Worm (Caenorhabditis elegans) whole organism, early embryonic: ENCODE results near the gene srg-10.

Experiments used
- B0310.2 ChIP-seq: sonication (generic microtip); optimal IDR thresholded peaks from 2 replicates; lab custom pipeline; 2016; ENCODE audit warnings: mild to moderate bottlenecking, missing genetic modification characterization, missing compliant biosample characterization
- F13C5.2 ChIP-seq: sonication (generic microtip); optimal IDR thresholded peaks from 2 replicates; lab custom pipeline; 2017; ENCODE audit warnings: mild to moderate bottlenecking, missing genetic modification characterization, inconsistent platforms, missing compliant biosample characterization
- aly-1 ChIP-seq: sonication (generic microtip); optimal IDR thresholded peaks from 2 replicates; lab custom pipeline; 2016; ENCODE audit warnings: missing genetic modification characterization, missing compliant biosample characterization
- ama-1 ChIP-seq: fragments of 150-350 bp; optimal IDR thresholded peaks from 2 replicates; lab custom pipeline; 2014
- ceh-13 ChIP-seq: fragments of 200-800 bp; sonication (Bioruptor generic); optimal IDR thresholded peaks from 2 replicates; lab custom pipeline; 2018; ENCODE audit warnings: mild to moderate bottlenecking, missing genetic modification characterization, missing compliant biosample characterization
- ceh-36 ChIP-seq: sonication (generic microtip); optimal IDR thresholded peaks from 2 replicates; lab custom pipeline; 2016; ENCODE audit warnings: missing genetic modification characterization, inconsistent platforms, missing compliant biosample characterization
- ets-7 ChIP-seq: sonication (generic microtip); optimal IDR thresholded peaks from 2 replicates; lab custom pipeline; 2016; ENCODE audit warnings: missing genotype, missing genetic modification characterization, missing compliant biosample characterization
- flt-1 ChIP-seq: fragments of 200-800 bp; sonication (Bioruptor generic); IDR thresholded peaks from 2 replicates; pipeline ENCODE4 v1.3.6; 2022; ENCODE audit warnings: missing genetic modification characterization, missing compliant biosample characterization
- hmbx-1 ChIP-seq: sonication (generic microtip); optimal IDR thresholded peaks from 2 replicates; lab custom pipeline; 2016; ENCODE audit warnings: mild to moderate bottlenecking, missing genetic modification characterization, missing compliant biosample characterization
- hmg-4 ChIP-seq: fragments of 200-800 bp; sonication (Bioruptor generic); optimal IDR thresholded peaks from 2 replicates; lab custom pipeline; 2018; ENCODE audit warnings: mild to moderate bottlenecking, missing genetic modification characterization, missing compliant biosample characterization
- hnd-1 ChIP-seq: sonication (generic microtip); optimal IDR thresholded peaks from 2 replicates; lab custom pipeline; 2016; ENCODE audit warnings: missing genetic modification characterization, missing compliant biosample characterization
- pes-1 ChIP-seq: fragments of 200-800 bp; sonication (Bioruptor generic); IDR thresholded peaks from 2 replicates; pipeline ENCODE4 v1.3.6; 2022; ENCODE audit warnings: missing genetic modification reagents, missing genetic modification characterization, missing compliant biosample characterization
- scrt-1 ChIP-seq: fragments of 200-800 bp; sonication (Bioruptor generic); IDR thresholded peaks from 2 replicates; pipeline ENCODE4 v1.3.6; 2022; ENCODE audit warnings: missing genetic modification characterization, missing compliant biosample characterization
- sea-1 ChIP-seq: fragments of 200-800 bp; sonication (Bioruptor generic); conservative IDR thresholded peaks from 2 replicates; pipeline ENCODE4 v1.3.6; 2022; ENCODE audit warnings: missing genetic modification characterization, missing compliant biosample characterization
- tbx-11 ChIP-seq: fragments of 200-800 bp; sonication (Bioruptor generic); IDR thresholded peaks from 2 replicates; pipeline ENCODE4 v1.3.6; 2022; ENCODE audit warnings: missing genetic modification characterization, missing compliant biosample characterization
- tbx-37 ChIP-seq: fragments of 200-800 bp; sonication (Bioruptor generic); conservative IDR thresholded peaks from 2 replicates; pipeline ENCODE4 v1.3.6; 2022; ENCODE audit warnings: missing genetic modification reagents, missing genetic modification characterization, missing compliant biosample characterization
- tra-4 ChIP-seq: sonication (generic microtip); optimal IDR thresholded peaks from 2 replicates; lab custom pipeline; 2017; ENCODE audit warnings: missing genetic modification characterization, missing compliant biosample characterization

srg-10 gene

ce11 chrIII:4677466-4677865 is at the start of gene srg-10:
Gene srg-10 (plus strand): TSS chrIII:4677766.
- TF ChIP-seq hmbx-1 (tag; lab: Kevin White, UChicago) (no peak), scrt-1 (GFP tag; lab: Robert Waterston, UW) (no peak), sea-1 (GFP tag; lab: Robert Waterston, UW) (no peak), ceh-36 (tag; lab: Kevin White, UChicago) (no peak)

- no peak for TF ChIP-seq tbx-11
- TF ChIP-seq ceh-13 (GFP tag; lab: Kevin White, UChicago), result no peak
- TF ChIP-seq hmg-4, result no peak
- TF ChIP-seq ama-1, result no peak
- no peak for TF ChIP-seq pes-1
- TF ChIP-seq F13C5.2 (tag; lab: Kevin White, UChicago), result no peak
- no peak for TF ChIP-seq scrt-1 (GFP tag; lab: Robert Waterston, UW)
Measured at ce11 chrIII:4628165-4628564, 49.4 kb upstream of the srg-10 start, which contains the start of gene clec-151. Gene clec-151 (plus strand): TSS chrIII:4628465.

DNA sequence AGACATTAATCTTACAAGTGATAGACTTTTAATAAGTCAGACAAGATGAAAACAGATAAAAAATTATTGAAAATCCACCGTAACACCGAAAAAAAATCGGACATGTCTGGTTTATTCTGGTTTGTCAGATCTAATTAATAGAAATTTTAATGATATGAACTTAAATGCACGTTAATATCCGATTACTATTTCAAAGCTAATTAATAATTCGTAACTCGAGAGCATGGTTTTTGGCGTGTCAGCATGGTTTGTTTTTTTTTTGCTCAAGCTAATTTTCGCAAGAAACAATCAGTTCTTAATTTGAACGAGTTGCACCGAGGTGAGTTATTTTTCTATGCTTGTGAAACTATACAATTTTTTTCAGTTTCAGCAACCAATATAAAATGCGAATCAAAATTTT is 42.6 kb upstream of the srg-10 start, which contains the start of gene clec-153:
Gene clec-153 (plus strand): TSS at position 301 of the 400 bp plus-strand sequence.
- TF ChIP-seq flt-1, result no peak
- TF ChIP-seq aly-1 (tag; lab: Kevin White, UChicago), result no peak
- TF ChIP-seq F13C5.2 (tag; lab: Kevin White, UChicago), result no peak

DNA sequence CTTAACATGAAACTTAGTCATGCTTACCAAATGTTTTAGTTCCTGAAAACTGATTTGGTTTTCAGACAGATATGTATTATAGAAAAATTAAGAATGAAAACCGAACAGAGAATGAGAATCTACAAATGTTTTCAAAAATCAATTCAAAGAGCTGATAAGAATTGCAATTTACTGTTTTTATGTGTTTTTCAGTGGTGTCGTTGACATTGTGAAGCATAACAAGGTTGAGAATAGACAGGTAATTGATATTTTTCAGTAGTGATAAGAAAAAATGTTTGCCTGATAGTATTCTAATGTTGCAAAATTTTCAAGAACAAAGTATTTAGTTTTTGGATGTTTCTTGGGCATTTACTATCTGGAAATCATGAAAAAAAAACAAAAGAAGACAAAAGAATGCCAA is 34.3 kb upstream of the srg-10 start, which contains the start of gene pfas-1:
Gene pfas-1 (minus strand): TSS at position 49 of the 400 bp plus-strand sequence.
- no peak for TF ChIP-seq ets-7 (tag; lab: Kevin White, UChicago)
- TF ChIP-seq tbx-11, result no peak
- TF ChIP-seq hmg-4, result no peak
- TF ChIP-seq scrt-1 (GFP tag; lab: Robert Waterston, UW), result no peak
- TF ChIP-seq pes-1, result no peak
- no peak for TF ChIP-seq hmbx-1 (tag; lab: Kevin White, UChicago)
- no peak for TF ChIP-seq ceh-36 (tag; lab: Kevin White, UChicago)
- no peak for TF ChIP-seq ama-1
- TF ChIP-seq ceh-13 (GFP tag; lab: Kevin White, UChicago), result no peak
- no peak for TF ChIP-seq F13C5.2 (tag; lab: Kevin White, UChicago)
- TF ChIP-seq B0310.2, result no peak
- TF ChIP-seq tra-4 (tag; lab: Kevin White, UChicago), result no peak
- TF ChIP-seq flt-1, result no peak
- TF ChIP-seq aly-1 (tag; lab: Kevin White, UChicago), result no peak

DNA sequence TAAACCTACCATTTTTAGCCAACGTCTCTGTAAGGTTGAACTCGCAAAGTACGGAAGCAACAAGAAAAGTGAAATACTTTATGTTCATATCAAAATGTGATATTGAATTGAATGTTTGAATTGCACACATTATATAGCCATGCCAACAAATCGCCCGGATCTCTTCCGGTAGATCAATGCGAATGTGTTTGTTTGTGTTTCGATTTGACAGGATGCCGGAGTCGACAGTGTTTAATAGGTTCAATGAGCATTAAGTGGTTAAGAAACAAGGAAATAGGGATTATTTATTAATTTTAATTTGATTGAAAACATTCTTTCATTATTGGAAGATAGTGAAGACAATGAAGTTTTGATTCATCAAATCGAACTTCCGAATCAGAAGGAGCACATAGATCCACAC is 31.3 kb upstream of the srg-10 start, which contains the start of gene pqn-29:
Gene pqn-29 (minus strand): TSS at position 101 of the 400 bp plus-strand sequence.
- TF ChIP-seq sea-1 (GFP tag; lab: Robert Waterston, UW), result no peak
- no peak for TF ChIP-seq ceh-36 (tag; lab: Kevin White, UChicago)
- no peak for TF ChIP-seq B0310.2
- no peak for TF ChIP-seq tra-4 (tag; lab: Kevin White, UChicago)
- no peak for TF ChIP-seq flt-1
- TF ChIP-seq aly-1 (tag; lab: Kevin White, UChicago), result no peak
- no peak for TF ChIP-seq ets-7 (tag; lab: Kevin White, UChicago)
- no peak for TF ChIP-seq hmbx-1 (tag; lab: Kevin White, UChicago)
- TF ChIP-seq F13C5.2 (tag; lab: Kevin White, UChicago), result no peak
- TF ChIP-seq hnd-1 (tag; lab: Kevin White, UChicago), result no peak

DNA sequence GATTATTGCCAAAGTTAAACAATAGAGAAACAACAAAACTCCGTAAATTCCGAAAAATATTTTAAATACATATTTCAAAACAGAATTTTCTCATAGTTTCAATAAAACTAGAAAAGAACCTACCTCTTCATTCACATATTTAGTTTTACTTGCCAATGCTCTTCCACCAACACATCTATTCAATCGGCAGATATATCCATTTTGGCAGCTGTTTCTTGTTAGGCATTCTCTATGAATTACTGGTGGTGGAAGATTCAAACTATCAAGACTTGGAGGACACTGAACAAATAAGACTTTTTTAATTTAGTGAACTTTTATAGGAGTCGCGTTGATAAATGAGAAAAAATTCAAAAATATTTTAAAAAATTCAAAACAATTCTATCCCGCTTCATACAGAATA is 30.2 kb upstream of the srg-10 start:
- TF ChIP-seq ceh-36 (tag; lab: Kevin White, UChicago), result no peak
- TF ChIP-seq hmbx-1 (tag; lab: Kevin White, UChicago), result no peak
- TF ChIP-seq flt-1, result no peak
- TF ChIP-seq ama-1, result no peak
- no peak for TF ChIP-seq sea-1 (GFP tag; lab: Robert Waterston, UW)
- TF ChIP-seq hmg-4, result no peak
- TF ChIP-seq ets-7 (tag; lab: Kevin White, UChicago), result no peak
- TF ChIP-seq B0310.2, result no peak

- no peak for TF ChIP-seq hnd-1 (tag; lab: Kevin White, UChicago)
- no peak for TF ChIP-seq ets-7 (tag; lab: Kevin White, UChicago)
- TF ChIP-seq hmbx-1 (tag; lab: Kevin White, UChicago), result no peak
- TF ChIP-seq F13C5.2 (tag; lab: Kevin White, UChicago), result no peak
- no peak for TF ChIP-seq sea-1 (GFP tag; lab: Robert Waterston, UW)
- no peak for TF ChIP-seq ceh-36 (tag; lab: Kevin White, UChicago)
- no peak for TF ChIP-seq hmg-4
- TF ChIP-seq tbx-11, result no peak
- no peak for TF ChIP-seq tbx-37 (GFP tag; lab: Robert Waterston, UW)
- no peak for TF ChIP-seq aly-1 (tag; lab: Kevin White, UChicago)
- TF ChIP-seq scrt-1 (GFP tag; lab: Robert Waterston, UW), result no peak
- TF ChIP-seq B0310.2, result no peak
- TF ChIP-seq pes-1, result no peak
- TF ChIP-seq tra-4 (tag; lab: Kevin White, UChicago), result no peak
- no peak for TF ChIP-seq ama-1
- no peak for TF ChIP-seq flt-1
- TF ChIP-seq ceh-13 (GFP tag; lab: Kevin White, UChicago), result no peak
Measured at ce11 chrIII:4647878-4648277, 29.7 kb upstream of the srg-10 start, which contains the start of gene T23F11.6. Gene T23F11.6 (minus strand): TSS chrIII:4647922.

DNA sequence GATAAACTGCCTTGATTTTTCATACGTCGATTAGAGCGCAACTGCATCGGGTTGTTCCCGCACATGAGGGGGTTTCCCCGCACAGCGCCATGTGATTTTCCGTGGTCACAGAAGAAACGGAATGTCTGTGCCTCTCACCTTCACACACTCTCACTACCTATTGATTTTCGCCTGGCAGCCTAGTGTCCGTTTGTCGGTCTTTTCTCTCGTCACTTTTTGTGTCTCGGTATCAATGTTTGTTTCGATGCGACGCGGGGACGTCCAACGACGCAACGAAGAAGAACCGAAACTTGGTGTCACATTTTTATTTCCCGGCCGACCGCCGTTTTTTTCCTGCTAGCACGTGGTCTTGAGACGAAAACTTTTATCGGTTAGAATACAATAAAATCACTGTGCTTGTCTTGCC is 28.2 kb upstream of the srg-10 start:
- TF ChIP-seq flt-1, result 0 out of 2 replicates have a peak, but pooled peaks have one; percentile 4
- no peak for TF ChIP-seq scrt-1 (GFP tag; lab: Robert Waterston, UW)
- TF ChIP-seq hmg-4, result peak; percentile 57
- TF ChIP-seq F13C5.2 (tag; lab: Kevin White, UChicago), result peak; percentile 63
